Worm (Caenorhabditis elegans) whole organism, mixed stage, embryonic: ENCODE results near the gene F41G3.19.

Experiments used
- M03D4.4 ChIP-seq: sonication (generic microtip); optimal IDR thresholded peaks from 2 replicates; lab custom pipeline; 2017; ENCODE audit warnings: mild to moderate bottlenecking, missing genetic modification characterization, missing compliant biosample characterization
- bed-3 ChIP-seq: fragments of 200-800 bp; sonication (Bioruptor generic); optimal IDR thresholded peaks from 3 replicates; lab custom pipeline; 2018; ENCODE audit warnings: mild to moderate bottlenecking, missing genetic modification characterization, moderate library complexity, missing compliant biosample characterization
- blmp-1 ChIP-seq: fragments of 150-350 bp; optimal IDR thresholded peaks from 2 replicates; lab custom pipeline; 2014; ENCODE audit warnings: missing biosample characterization, missing genetic modification characterization
- ceh-39 ChIP-seq: fragments of 150-350 bp; optimal IDR thresholded peaks from 2 replicates; lab custom pipeline; 2014; ENCODE audit warnings: missing biosample characterization, missing genetic modification characterization
- ceh-43 ChIP-seq: fragments of 200-800 bp; sonication (Bioruptor generic); optimal IDR thresholded peaks from 2 replicates; lab custom pipeline; 2018; ENCODE audit warnings: mild to moderate bottlenecking, missing genetic modification characterization, moderate library complexity, missing compliant biosample characterization
- ceh-83 ChIP-seq: fragments of 200-800 bp; sonication (Bioruptor generic); optimal IDR thresholded peaks from 2 replicates; lab custom pipeline; 2018; ENCODE audit warnings: mild to moderate bottlenecking, missing genetic modification characterization, missing compliant biosample characterization
- ces-1 ChIP-seq: fragments of 150-350 bp; optimal IDR thresholded peaks from 2 replicates; lab custom pipeline; 2014; ENCODE audit warnings: missing biosample characterization, missing genetic modification reagents, missing genetic modification characterization
- cnd-1 ChIP-seq: fragments of 200-800 bp; sonication (Bioruptor generic); optimal IDR thresholded peaks from 2 replicates; lab custom pipeline; 2018; ENCODE audit warnings: mild to moderate bottlenecking, missing genetic modification characterization, missing compliant biosample characterization
- drap-1 ChIP-seq: fragments of 200-800 bp; sonication (Bioruptor generic); optimal IDR thresholded peaks from 3 replicates; lab custom pipeline; 2018; ENCODE audit warnings: mild to moderate bottlenecking, missing genetic modification characterization, missing compliant biosample characterization
- elt-1 ChIP-seq: sonication (generic microtip); optimal IDR thresholded peaks from 2 replicates; lab custom pipeline; 2017; ENCODE audit warnings: missing genetic modification characterization, mild to moderate bottlenecking, missing compliant biosample characterization, antibody characterized with exemption, moderate library complexity, borderline replicate concordance; ENCODE audit not compliant: insufficient read depth
- elt-3 ChIP-seq: fragments of 150-350 bp; optimal IDR thresholded peaks from 2 replicates; lab custom pipeline; 2014; ENCODE audit warnings: missing biosample characterization, missing genetic modification characterization
- flh-1 ChIP-seq: fragments of 200-800 bp; sonication (Bioruptor generic); optimal IDR thresholded peaks from 2 replicates; lab custom pipeline; 2018; ENCODE audit warnings: mild to moderate bottlenecking, missing genetic modification characterization, moderate library complexity, missing compliant biosample characterization
- ham-2 ChIP-seq: fragments of 200-800 bp; sonication (Bioruptor generic); optimal IDR thresholded peaks from 2 replicates; lab custom pipeline; 2018; ENCODE audit warnings: mild to moderate bottlenecking, missing genetic modification characterization, missing compliant biosample characterization
- hlh-1 ChIP-seq: fragments of 150-350 bp; optimal IDR thresholded peaks from 2 replicates; lab custom pipeline; 2014; ENCODE audit warnings: missing biosample characterization, missing genetic modification reagents, missing genetic modification characterization
- lin-13 ChIP-seq: fragments of 150-350 bp; optimal IDR thresholded peaks from 2 replicates; lab custom pipeline; 2014; ENCODE audit warnings: missing biosample characterization, missing genetic modification characterization
- lin-32 ChIP-seq: fragments of 200-800 bp; sonication (Bioruptor generic); optimal IDR thresholded peaks from 2 replicates; lab custom pipeline; 2018; ENCODE audit warnings: mild to moderate bottlenecking, missing genetic modification characterization, missing compliant biosample characterization
- lsy-2 ChIP-seq: fragments of 150-350 bp; optimal IDR thresholded peaks from 2 replicates; lab custom pipeline; 2014; ENCODE audit warnings: missing biosample characterization, missing genetic modification characterization
- mab-5 ChIP-seq: fragments of 150-350 bp; optimal IDR thresholded peaks from 2 replicates; lab custom pipeline; 2014; ENCODE audit warnings: missing biosample characterization, missing genetic modification characterization
- mep-1 ChIP-seq: fragments of 150-350 bp; optimal IDR thresholded peaks from 2 replicates; lab custom pipeline; 2017; ENCODE audit warnings: missing biosample characterization, missing genetic modification reagents, missing genetic modification characterization, inconsistent platforms
- nhr-12 ChIP-seq: fragments of 150-350 bp; optimal IDR thresholded peaks from 2 replicates; lab custom pipeline; 2014; ENCODE audit warnings: missing biosample characterization, missing genetic modification characterization
- nhr-2 ChIP-seq: fragments of 150-350 bp; optimal IDR thresholded peaks from 2 replicates; lab custom pipeline; 2014; ENCODE audit warnings: missing biosample characterization, missing genetic modification characterization
- nhr-28 ChIP-seq: fragments of 150-350 bp; optimal IDR thresholded peaks from 2 replicates; lab custom pipeline; 2014; ENCODE audit warnings: missing biosample characterization, missing genetic modification characterization
- nhr-76 ChIP-seq: sonication (generic microtip); optimal IDR thresholded peaks from 2 replicates; lab custom pipeline; 2017; ENCODE audit warnings: missing biosample characterization, missing genetic modification characterization
- pha-4 ChIP-seq: fragments of 150-350 bp; optimal IDR thresholded peaks from 2 replicates; lab custom pipeline; 2018; ENCODE audit warnings: missing biosample characterization, missing genetic modification reagents, missing genetic modification characterization
- snpc-4 ChIP-seq: fragments of 150-350 bp; optimal IDR thresholded peaks from 2 replicates; lab custom pipeline; 2014; ENCODE audit warnings: missing biosample characterization, missing genetic modification characterization
- sptf-1 ChIP-seq: sonication (generic microtip); optimal IDR thresholded peaks from 2 replicates; lab custom pipeline; 2017; ENCODE audit warnings: mild to moderate bottlenecking, missing genetic modification characterization, moderate library complexity, missing compliant biosample characterization
- unc-120 ChIP-seq: sonication (generic microtip); optimal IDR thresholded peaks from 2 replicates; lab custom pipeline; 2017; ENCODE audit warnings: missing genetic modification characterization, missing compliant biosample characterization; ENCODE audit not compliant: poor library complexity, severe bottlenecking
- unc-62 ChIP-seq: fragments of 150-350 bp; optimal IDR thresholded peaks from 2 replicates; lab custom pipeline; 2014; ENCODE audit warnings: missing biosample characterization, missing genetic modification reagents, missing genetic modification characterization
- zip-8 ChIP-seq: fragments of 150-350 bp; optimal IDR thresholded peaks from 2 replicates; lab custom pipeline; 2014; ENCODE audit warnings: missing biosample characterization, missing genetic modification characterization
- ztf-11 ChIP-seq: fragments of 150-350 bp; optimal IDR thresholded peaks from 2 replicates; lab custom pipeline; 2014; ENCODE audit warnings: missing biosample characterization, missing genetic modification characterization

Gene F41G3.19

DNA sequence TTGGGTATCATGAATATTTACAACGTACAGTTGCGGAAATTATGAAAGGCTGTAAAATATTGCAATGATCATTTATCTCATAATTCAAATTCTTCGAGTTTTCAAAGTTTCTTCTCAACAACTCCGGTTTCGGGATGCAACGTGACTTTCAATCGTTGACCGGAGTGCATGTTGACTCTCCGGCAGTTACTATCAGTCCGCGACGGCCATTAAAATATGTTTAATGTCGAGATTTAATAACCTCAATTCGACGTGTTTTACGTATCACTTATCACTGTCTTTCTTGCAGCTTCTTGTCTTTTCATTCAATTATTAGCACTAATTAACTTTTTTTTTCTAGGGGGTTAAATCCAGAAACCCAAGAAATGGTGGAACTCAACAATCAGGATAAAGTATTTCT is 33.7 kb downstream of the F41G3.19 start, which contains the start of gene tsp-10:
TSS of gene tsp-10 (plus strand) at position 366 of the 400 bp plus-strand sequence.
- no peak for TF ChIP-seq nhr-28 (tag; lab: Kevin White, UChicago)
- TF ChIP-seq ceh-43, result no peak

DNA sequence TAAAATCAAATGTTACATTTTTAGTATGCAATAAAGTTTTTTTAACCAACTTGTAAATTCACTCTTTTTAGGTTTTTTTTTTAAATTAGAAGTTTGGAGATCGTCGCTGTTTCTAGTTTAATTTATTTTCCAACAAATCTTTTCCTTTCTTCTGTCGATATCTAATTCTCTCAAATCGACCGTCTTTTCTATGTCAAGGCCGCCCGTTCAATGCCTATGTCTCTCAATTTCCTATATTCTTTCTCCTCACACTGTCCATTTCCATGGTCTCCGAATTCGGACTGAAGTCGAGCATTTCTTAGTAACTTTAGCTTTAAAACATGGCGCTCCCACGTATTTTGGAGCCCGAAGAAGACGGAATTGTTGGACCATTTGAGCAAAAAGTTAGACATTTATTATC is 35.3 kb downstream of the F41G3.19 start, which contains the start of the genes T14B4.5 and T14B4.20:
TSS of gene T14B4.5 (plus strand) at position 226 of the 400 bp plus-strand sequence.
TSS of gene T14B4.20 (plus strand) at position 264 of the 400 bp plus-strand sequence.
- TF ChIP-seq nhr-2 (tag; lab: Kevin White, UChicago), result no peak
- no peak for TF ChIP-seq mab-5 (tag; lab: Kevin White, UChicago)
- no peak for TF ChIP-seq sptf-1 (tag; lab: Kevin White, UChicago)
- no peak for TF ChIP-seq ceh-43
- TF ChIP-seq zip-8, result no peak
- TF ChIP-seq hlh-1 (tag; lab: Kevin White, UChicago), result no peak
- TF ChIP-seq nhr-28 (tag; lab: Kevin White, UChicago), result no peak
- TF ChIP-seq nhr-12, result no peak
- TF ChIP-seq mep-1 (tag; lab: Kevin White, UChicago), result no peak
- TF ChIP-seq lin-13 (tag; lab: Kevin White, UChicago), result no peak
- no peak for TF ChIP-seq ham-2 (GFP tag; lab: Kevin White, UChicago)
- TF ChIP-seq flh-1 (GFP tag; lab: Kevin White, UChicago), result no peak
- TF ChIP-seq snpc-4, result no peak
- TF ChIP-seq M03D4.4, result no peak
- no peak for TF ChIP-seq ceh-83 (GFP tag; lab: Kevin White, UChicago)
- TF ChIP-seq lin-32, result no peak
- TF ChIP-seq unc-62 (GFP tag; lab: Kevin White, UChicago), result no peak
- no peak for TF ChIP-seq ceh-39 (tag; lab: Kevin White, UChicago)
- no peak for TF ChIP-seq bed-3

DNA sequence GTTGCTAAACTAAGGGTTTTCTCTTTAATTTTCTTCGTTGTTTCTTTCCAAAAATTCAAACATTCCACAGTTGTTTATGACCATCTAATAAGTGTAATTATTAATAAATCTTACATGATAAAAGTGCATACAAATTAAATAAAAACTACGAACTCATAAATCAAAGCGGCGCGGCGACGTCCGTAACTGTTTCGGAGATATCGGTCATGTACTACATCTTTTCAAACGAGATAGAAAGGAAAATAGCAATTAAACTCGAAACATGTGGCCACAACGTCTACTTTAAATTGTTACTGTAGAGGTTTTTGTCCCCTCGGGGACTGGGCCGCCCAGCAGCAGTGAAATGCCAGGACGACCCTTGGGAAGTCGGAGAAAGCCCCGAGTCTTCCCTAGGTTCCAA is 36.1 kb downstream of the F41G3.19 start:
- TF ChIP-seq sptf-1 (tag; lab: Kevin White, UChicago) (no peak), ceh-83 (GFP tag; lab: Kevin White, UChicago) (no peak), mab-5 (tag; lab: Kevin White, UChicago) (no peak), lin-13 (tag; lab: Kevin White, UChicago) (no peak), pha-4 (tag; lab: Kevin White, UChicago) (no peak)

DNA sequence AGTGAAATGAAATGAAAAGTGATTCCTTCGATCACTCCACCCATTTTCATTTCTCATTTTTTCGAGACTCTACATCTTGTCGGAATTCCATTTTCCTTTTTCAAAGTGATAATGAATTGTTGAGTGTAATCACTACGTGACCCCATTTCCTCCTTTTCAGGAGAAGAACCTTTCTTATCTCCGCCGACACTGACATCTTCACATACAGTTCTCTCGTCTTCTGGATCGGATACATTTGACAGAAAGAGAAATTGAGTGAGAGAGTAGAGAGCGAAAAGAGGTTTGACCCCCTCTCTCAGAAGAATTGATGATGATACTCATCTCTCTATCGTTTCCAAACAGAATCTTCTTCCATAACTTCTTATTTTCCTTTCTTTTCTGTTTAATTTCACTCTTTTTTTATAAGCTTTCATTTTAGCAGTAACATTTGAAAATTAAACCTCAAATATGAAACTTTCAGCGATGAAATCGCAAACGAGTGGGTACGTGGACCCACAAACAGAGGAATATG is 38.0 kb downstream of the F41G3.19 start, which contains the start of gene dpy-2:
TSS of gene dpy-2 (plus strand) at position 461 of the 511 bp plus-strand sequence.
- no peak for TF ChIP-seq drap-1 (GFP tag; lab: Kevin White, UChicago)
- no peak for TF ChIP-seq ceh-39 (tag; lab: Kevin White, UChicago)
- peak; percentile 34 for TF ChIP-seq elt-3 (tag; lab: Kevin White, UChicago)
- TF ChIP-seq ceh-83 (GFP tag; lab: Kevin White, UChicago), result no peak
- peak; percentile 8 for TF ChIP-seq elt-1 (tag; lab: Kevin White, UChicago)
- TF ChIP-seq flh-1 (GFP tag; lab: Kevin White, UChicago), result no peak
- TF ChIP-seq blmp-1, result peak; percentile 82
- no peak for TF ChIP-seq ztf-11 (tag; lab: Kevin White, UChicago)
- no peak for TF ChIP-seq nhr-2 (tag; lab: Kevin White, UChicago)
- no peak for TF ChIP-seq lsy-2 (tag; lab: Kevin White, UChicago)
- TF ChIP-seq ham-2 (GFP tag; lab: Kevin White, UChicago), result no peak
- TF ChIP-seq cnd-1 (tag; lab: Kevin White, UChicago), result no peak
- TF ChIP-seq ces-1 (GFP tag; lab: Kevin White, UChicago), result no peak
- TF ChIP-seq nhr-12, result no peak
- TF ChIP-seq unc-62 (GFP tag; lab: Kevin White, UChicago), result peak; percentile 23
- TF ChIP-seq unc-120 (tag; lab: Kevin White, UChicago), result no peak

DNA sequence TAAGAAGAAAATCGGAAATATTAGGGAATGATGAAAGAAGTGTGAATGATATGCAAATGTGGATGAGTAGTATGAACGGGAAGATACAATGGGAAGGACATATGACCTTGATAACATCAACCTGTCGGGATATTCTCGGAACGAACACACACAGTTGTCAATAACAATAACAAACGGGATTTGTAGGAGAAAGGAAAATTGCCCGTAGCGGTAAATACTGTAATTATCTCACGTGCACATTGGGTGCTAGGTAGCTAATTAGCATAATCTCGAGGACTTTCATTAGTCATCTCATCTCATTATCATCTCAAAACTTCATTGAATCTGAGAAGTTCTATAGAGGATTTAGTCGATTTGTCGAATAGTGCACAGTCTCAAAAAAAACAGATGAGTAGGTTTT is 38.9 kb downstream of the F41G3.19 start:
- TF ChIP-seq ceh-83 (GFP tag; lab: Kevin White, UChicago) (no peak), nhr-76 (tag; lab: Kevin White, UChicago) (no peak), ham-2 (GFP tag; lab: Kevin White, UChicago) (peak; percentile 84), unc-62 (GFP tag; lab: Kevin White, UChicago) (peak; percentile 32), elt-1 (tag; lab: Kevin White, UChicago) (peak; percentile 51)
